Worm (Caenorhabditis elegans): ENCODE measurements around the gene R03D7.2.

DNA sequence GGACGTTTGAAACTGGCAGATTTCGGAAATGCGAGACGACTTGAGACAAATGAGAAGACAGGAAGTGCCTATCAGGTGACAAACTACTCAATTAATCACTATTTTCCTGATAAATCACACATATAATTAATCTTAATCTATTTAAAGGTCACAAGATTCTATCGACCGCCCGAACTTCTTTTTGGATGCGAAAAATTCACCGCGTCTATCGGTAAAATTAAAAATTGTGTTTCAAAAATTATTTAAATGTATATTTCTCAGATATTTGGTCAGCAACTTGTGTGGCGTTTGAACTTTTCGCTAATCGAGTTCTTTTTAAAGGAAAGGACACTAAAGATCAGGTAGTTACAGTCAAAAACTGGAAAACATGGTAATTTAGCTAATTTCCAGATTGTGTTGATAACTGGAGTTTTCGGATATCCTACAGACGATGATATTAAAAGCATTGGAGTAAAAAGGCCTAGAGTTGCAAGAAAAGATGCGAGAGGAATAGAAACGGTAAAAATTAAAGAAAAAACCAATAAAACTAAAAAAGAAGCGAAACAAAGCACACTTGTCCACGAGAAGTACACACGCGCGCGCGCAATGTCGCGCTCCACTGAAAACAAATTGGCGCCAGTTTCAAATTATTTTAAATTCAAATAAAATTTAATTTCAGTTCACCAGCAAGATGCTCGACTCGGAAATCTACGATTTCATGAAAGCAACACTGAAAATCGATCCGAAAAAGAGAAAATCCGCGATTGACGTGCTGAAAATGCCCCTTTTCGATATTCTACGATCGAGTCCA is 13.4 kb upstream of the R03D7.2 start:
- TF ChIP-seq dao-5 (tag; optimal IDR thresholded peaks at IDR 0.05): no peak
- no peak for TF ChIP-seq W03F9.2 (tag; optimal IDR thresholded peaks at IDR 0.05)

Data from whole organism, L4/young adult.